Fruit fly (Drosophila melanogaster): ENCODE data around the gene Pi4KIIIalpha.

DNA sequence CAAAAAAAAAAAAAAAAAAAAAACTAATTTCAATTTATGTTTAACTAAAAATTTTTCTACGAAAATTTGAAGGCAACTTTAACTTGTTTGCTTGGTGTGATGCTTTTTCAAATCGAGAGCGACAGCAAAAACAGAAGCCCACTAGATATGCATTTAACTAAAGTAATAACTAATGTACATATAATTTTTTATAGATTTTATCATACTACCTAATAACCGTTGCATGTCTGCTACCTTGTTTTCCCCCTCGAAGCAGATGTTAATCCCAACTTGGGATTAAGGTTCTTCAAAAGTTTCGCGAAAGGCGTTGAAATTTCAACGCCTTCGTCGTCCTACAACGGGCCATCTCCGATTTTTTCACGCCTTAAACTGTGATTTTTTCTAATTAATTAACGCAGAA lies 58.2 kb downstream of the Pi4KIIIalpha start, which contains the start of gene CG2652:
- TF ChIP-seq usp (GFP tag; optimal IDR thresholded peaks at IDR 0.05), result no peak
- TF ChIP-seq psq (optimal IDR thresholded peaks at IDR 0.05), result no peak

All from whole organism.